Worm (Caenorhabditis elegans): Measurements from ENCODE around the gene mpc-1.

- TF ChIP-seq sma-3 (GFP tag; optimal IDR thresholded peaks at IDR 0.05) (no peak), snpc-4 (tag; optimal IDR thresholded peaks at IDR 0.05) (no peak), ztf-11 (tag; optimal IDR thresholded peaks at IDR 0.05) (no peak), elt-1 (tag; optimal IDR thresholded peaks at IDR 0.05) (no peak), ceh-82 (tag; optimal IDR thresholded peaks at IDR 0.05) (no peak), mdl-1 (tag; optimal IDR thresholded peaks at IDR 0.05) (no peak)
Observed at ce11 chrIII:4380835-4381234, 32.4 kb upstream of the mpc-1 start.

Measured in whole organism, L2 larva.